Fruit fly (Drosophila melanogaster): ENCODE measurements around the gene swa.

The swa gene

dm6 chrX:6339970-6340548, 25.4 kb downstream of the swa start:
- no peak for TF ChIP-seq bab1 (GFP tag; optimal IDR thresholded peaks at IDR 0.05)
- TF ChIP-seq Hr96 (GFP tag; optimal IDR thresholded peaks at IDR 0.05): no peak
- TF ChIP-seq toe (GFP tag; optimal IDR thresholded peaks at IDR 0.05): no peak
- TF ChIP-seq CG7045 (GFP tag; optimal IDR thresholded peaks at IDR 0.05): no peak
- no peak for TF ChIP-seq Crg-1 (GFP tag; optimal IDR thresholded peaks at IDR 0.05)
- TF ChIP-seq Clk (GFP tag; optimal IDR thresholded peaks at IDR 0.05): no peak
- TF ChIP-seq pad (GFP tag; optimal IDR thresholded peaks at IDR 0.05): no peak
- TF ChIP-seq CG11617 (GFP tag; optimal IDR thresholded peaks at IDR 0.05): no peak
- TF ChIP-seq cnc (optimal IDR thresholded peaks at IDR 0.05): no peak
- no peak for TF ChIP-seq CG12768 (GFP tag; optimal IDR thresholded peaks at IDR 0.05)
- no peak for TF ChIP-seq kay (GFP tag; ENCODE audit: borderline replicate concordance)
- TF ChIP-seq CG1620 (GFP tag; optimal IDR thresholded peaks at IDR 0.05): peak; percentile 10
- peak; percentile 47 for TF ChIP-seq CG33017 (tag; optimal IDR thresholded peaks at IDR 0.05)
- no peak for TF ChIP-seq ovo (GFP tag; optimal IDR thresholded peaks at IDR 0.05)
- peak; percentile 63 for TF ChIP-seq CG14711 (tag; optimal IDR thresholded peaks at IDR 0.05)
- TF ChIP-seq Mnt (GFP tag; optimal IDR thresholded peaks at IDR 0.05): no peak
- TF ChIP-seq CG7101 (tag; optimal IDR thresholded peaks at IDR 0.05): peak; percentile 39
- no peak for TF ChIP-seq CG5204 (GFP tag; optimal IDR thresholded peaks at IDR 0.05)
- no peak for TF ChIP-seq tj (GFP tag; optimal IDR thresholded peaks at IDR 0.05)
- TF ChIP-seq cic (GFP tag; optimal IDR thresholded peaks at IDR 0.05): no peak

dm6 chrX:6338738-6339614, 26.5 kb downstream of the swa start:
- TF ChIP-seq tj (GFP tag; optimal IDR thresholded peaks at IDR 0.05) (peak; percentile 13), Mnt (GFP tag; optimal IDR thresholded peaks at IDR 0.05) (no peak), ovo (GFP tag; optimal IDR thresholded peaks at IDR 0.05) (no peak), CG7101 (tag; optimal IDR thresholded peaks at IDR 0.05) (peak; percentile 17), pad (GFP tag; optimal IDR thresholded peaks at IDR 0.05) (no peak)

DNA sequence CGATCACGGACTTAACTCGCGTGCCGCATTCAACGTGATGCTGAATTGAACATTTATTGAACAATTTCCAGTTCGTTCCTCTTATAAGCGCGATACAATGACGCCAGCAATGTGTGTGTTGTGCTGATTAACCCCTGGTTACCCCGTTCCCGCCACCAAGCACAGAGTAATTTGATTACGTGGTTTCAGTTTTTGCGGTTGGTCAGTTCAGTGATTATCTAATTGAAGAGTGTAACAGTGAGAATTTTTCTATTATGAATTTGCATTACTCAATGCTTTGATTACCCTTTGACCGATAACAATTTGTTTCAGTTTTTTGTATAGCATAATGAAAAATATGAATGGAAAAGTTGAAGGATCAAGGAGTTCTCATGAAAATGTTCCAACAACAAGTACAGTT, 27.8 kb downstream of the swa start, which contains the start of gene CG3842:
TSS of gene CG3842 (plus strand) at position 61 of the 400 bp plus-strand sequence.
- TF ChIP-seq CG7101 (tag; optimal IDR thresholded peaks at IDR 0.05) (no peak), Crg-1 (GFP tag; optimal IDR thresholded peaks at IDR 0.05) (no peak), Hr96 (GFP tag; optimal IDR thresholded peaks at IDR 0.05) (no peak), toe (GFP tag; optimal IDR thresholded peaks at IDR 0.05) (no peak)

- no peak for TF ChIP-seq Hr96 (GFP tag; optimal IDR thresholded peaks at IDR 0.05)
- no peak for TF ChIP-seq Mnt (GFP tag; optimal IDR thresholded peaks at IDR 0.05)
- no peak for TF ChIP-seq tj (GFP tag; optimal IDR thresholded peaks at IDR 0.05)
- no peak for TF ChIP-seq cnc (optimal IDR thresholded peaks at IDR 0.05)
- TF ChIP-seq cic (GFP tag; optimal IDR thresholded peaks at IDR 0.05): no peak
- TF ChIP-seq CG12768 (GFP tag; optimal IDR thresholded peaks at IDR 0.05): no peak
- no peak for TF ChIP-seq CG7045 (GFP tag; optimal IDR thresholded peaks at IDR 0.05)
- TF ChIP-seq kay (GFP tag; ENCODE audit: borderline replicate concordance): no peak
Observed at dm6 chrX:6334945-6335344, 30.6 kb downstream of the swa start.

dm6 chrX:6332988-6333719, 32.4 kb downstream of the swa start:
- peak; percentile 23 for TF ChIP-seq CG7045 (GFP tag; optimal IDR thresholded peaks at IDR 0.05)
- TF ChIP-seq CG1620 (GFP tag; optimal IDR thresholded peaks at IDR 0.05): no peak
- no peak for TF ChIP-seq cnc (optimal IDR thresholded peaks at IDR 0.05)
- no peak for TF ChIP-seq cic (GFP tag; optimal IDR thresholded peaks at IDR 0.05)
- peak; percentile 57 for TF ChIP-seq CG11617 (GFP tag; optimal IDR thresholded peaks at IDR 0.05)
- TF ChIP-seq Clk (GFP tag; optimal IDR thresholded peaks at IDR 0.05): no peak
- TF ChIP-seq CG5204 (GFP tag; optimal IDR thresholded peaks at IDR 0.05): peak; percentile 47
- no peak for TF ChIP-seq ovo (GFP tag; optimal IDR thresholded peaks at IDR 0.05)
- TF ChIP-seq kay (GFP tag; ENCODE audit: borderline replicate concordance): peak; percentile 36
- TF ChIP-seq pad (GFP tag; optimal IDR thresholded peaks at IDR 0.05): peak; percentile 14
- TF ChIP-seq CG14711 (tag; optimal IDR thresholded peaks at IDR 0.05): no peak
- TF ChIP-seq toe (GFP tag; optimal IDR thresholded peaks at IDR 0.05): no peak
- no peak for TF ChIP-seq CG7101 (tag; optimal IDR thresholded peaks at IDR 0.05)
- TF ChIP-seq Crg-1 (GFP tag; optimal IDR thresholded peaks at IDR 0.05): peak; percentile 23
- peak; percentile 65 for TF ChIP-seq tj (GFP tag; optimal IDR thresholded peaks at IDR 0.05)
- TF ChIP-seq CG33017 (tag; optimal IDR thresholded peaks at IDR 0.05): no peak
- TF ChIP-seq CG12768 (GFP tag; optimal IDR thresholded peaks at IDR 0.05): peak; percentile 30
- peak; percentile 53 for TF ChIP-seq Hr96 (GFP tag; optimal IDR thresholded peaks at IDR 0.05)
- peak; percentile 37 for TF ChIP-seq Mnt (GFP tag; optimal IDR thresholded peaks at IDR 0.05)
- peak; percentile 53 for TF ChIP-seq bab1 (GFP tag; optimal IDR thresholded peaks at IDR 0.05)
